Worm (Caenorhabditis elegans) whole organism, L2 larva: ENCODE data around the gene clh-5.

Experiments
- C34F6.9 ChIP-seq: fragments of 150-350 bp; optimal IDR thresholded peaks from 2 replicates; lab custom pipeline; 2014; ENCODE audit warnings: missing biosample characterization, missing genetic modification characterization
- R02D3.7 ChIP-seq: fragments of 150-350 bp; optimal IDR thresholded peaks from 2 replicates; lab custom pipeline; 2014; ENCODE audit warnings: missing biosample characterization, missing genetic modification characterization
- ZK546.5 ChIP-seq: sonication (generic microtip); optimal IDR thresholded peaks from 2 replicates; lab custom pipeline; 2017; ENCODE audit warnings: missing biosample characterization, missing genetic modification characterization
- blmp-1 ChIP-seq: sonication (generic microtip); optimal IDR thresholded peaks from 2 replicates; lab custom pipeline; 2017; ENCODE audit warnings: missing genetic modification characterization, mild to moderate bottlenecking, missing compliant biosample characterization, antibody characterized with exemption, moderate library complexity; ENCODE audit not compliant: insufficient read depth
- ceh-16 ChIP-seq: fragments of 150-350 bp; optimal IDR thresholded peaks from 2 replicates; lab custom pipeline; 2014; ENCODE audit warnings: missing biosample characterization, missing genetic modification characterization
- ceh-82 ChIP-seq: fragments of 150-350 bp; optimal IDR thresholded peaks from 2 replicates; lab custom pipeline; 2014; ENCODE audit warnings: missing biosample characterization, missing genetic modification characterization
- dmd-4 ChIP-seq: sonication (generic microtip); optimal IDR thresholded peaks from 2 replicates; lab custom pipeline; 2017; ENCODE audit warnings: missing biosample characterization, missing genetic modification characterization
- egl-27 ChIP-seq: sonication (generic microtip); optimal IDR thresholded peaks from 3 replicates; lab custom pipeline; 2017; ENCODE audit warnings: missing biosample characterization, missing genetic modification reagents, missing genetic modification characterization
- elt-1 ChIP-seq: fragments of 150-350 bp; optimal IDR thresholded peaks from 2 replicates; lab custom pipeline; 2014; ENCODE audit warnings: missing biosample characterization, missing genetic modification characterization
- elt-3 ChIP-seq: sonication (generic microtip); optimal IDR thresholded peaks from 2 replicates; lab custom pipeline; 2017; ENCODE audit warnings: missing biosample characterization, missing genetic modification characterization
- gmeb-1 ChIP-seq: fragments of 150-350 bp; optimal IDR thresholded peaks from 2 replicates; lab custom pipeline; 2014; ENCODE audit warnings: missing biosample characterization, missing genetic modification characterization
- lin-39 ChIP-seq: fragments of 150-350 bp; optimal IDR thresholded peaks from 2 replicates; lab custom pipeline; 2014; ENCODE audit warnings: missing biosample characterization, missing genetic modification reagents, missing genetic modification characterization
- lsy-2 ChIP-seq, 2 experiments: fragments of 150-350 bp in 1 of 2; sonication (generic microtip) in 1 of 2; optimal IDR thresholded peaks; 2 replicates each; lab custom pipeline; 2014 to 2017; ENCODE audit warnings: missing biosample characterization in 2 of 2, missing genetic modification characterization in 2 of 2
- mdl-1 ChIP-seq, 2 experiments: fragments of 150-350 bp in 1 of 2; sonication (generic microtip) in 1 of 2; optimal IDR thresholded peaks; 2 replicates each; lab custom pipeline; 2017; ENCODE audit warnings: missing biosample characterization in 2 of 2, missing genetic modification characterization in 2 of 2
- nhr-10 ChIP-seq: sonication (generic microtip); optimal IDR thresholded peaks from 2 replicates; lab custom pipeline; 2017; ENCODE audit warnings: missing biosample characterization, missing genetic modification characterization
- nhr-11 ChIP-seq: fragments of 150-350 bp; optimal IDR thresholded peaks from 2 replicates; lab custom pipeline; 2014; ENCODE audit warnings: missing biosample characterization, missing genetic modification characterization
- nhr-12 ChIP-seq: fragments of 150-350 bp; optimal IDR thresholded peaks from 2 replicates; lab custom pipeline; 2014; ENCODE audit warnings: missing biosample characterization, missing genetic modification characterization
- nhr-21 ChIP-seq: fragments of 150-350 bp; optimal IDR thresholded peaks from 2 replicates; lab custom pipeline; 2014; ENCODE audit warnings: missing biosample characterization, missing genetic modification characterization
- nhr-23 ChIP-seq: fragments of 150-350 bp; optimal IDR thresholded peaks from 2 replicates; lab custom pipeline; 2014; ENCODE audit warnings: missing biosample characterization, missing genetic modification reagents, missing genetic modification characterization
- nhr-237 ChIP-seq: fragments of 150-350 bp; optimal IDR thresholded peaks from 2 replicates; lab custom pipeline; 2014; ENCODE audit warnings: missing biosample characterization, missing genetic modification characterization
- nhr-6 ChIP-seq: fragments of 150-350 bp; optimal IDR thresholded peaks from 2 replicates; lab custom pipeline; 2014; ENCODE audit warnings: missing biosample characterization, missing genetic modification characterization
- nhr-77 ChIP-seq: fragments of 150-350 bp; optimal IDR thresholded peaks from 2 replicates; lab custom pipeline; 2014; ENCODE audit warnings: missing biosample characterization, missing genetic modification characterization
- peb-1 ChIP-seq: fragments of 150-350 bp; optimal IDR thresholded peaks from 2 replicates; lab custom pipeline; 2014; ENCODE audit warnings: missing biosample characterization, missing genetic modification characterization
- sem-4 ChIP-seq: fragments of 150-350 bp; optimal IDR thresholded peaks from 2 replicates; lab custom pipeline; 2014; ENCODE audit warnings: missing biosample characterization, missing genetic modification reagents, missing genetic modification characterization
- sma-3 ChIP-seq: sonication (generic microtip); optimal IDR thresholded peaks from 2 replicates; lab custom pipeline; 2016; ENCODE audit warnings: missing genetic modification reagents, missing genetic modification characterization, missing compliant biosample characterization
- sma-9 ChIP-seq, 2 experiments: fragments of 150-350 bp in 1 of 2; sonication (generic microtip) in 1 of 2; optimal IDR thresholded peaks; 2 replicates each; lab custom pipeline; 2014 to 2016; ENCODE audit warnings: missing genetic modification characterization in 2 of 2, mild to moderate bottlenecking in 1 of 2, missing biosample characterization in 1 of 2, missing compliant biosample characterization in 1 of 2, missing genetic modification reagents in 1 of 2, moderate library complexity in 1 of 2
- snpc-4 ChIP-seq: fragments of 150-350 bp; optimal IDR thresholded peaks from 2 replicates; lab custom pipeline; 2014; ENCODE audit warnings: missing biosample characterization, missing genetic modification characterization
- unc-39 ChIP-seq: fragments of 150-350 bp; optimal IDR thresholded peaks from 2 replicates; lab custom pipeline; 2014; ENCODE audit warnings: missing biosample characterization, missing genetic modification characterization
- unc-55 ChIP-seq: fragments of 150-350 bp; sonication (generic microtip); optimal IDR thresholded peaks from 3 replicates; lab custom pipeline; 2014; ENCODE audit warnings: missing biosample characterization, missing genetic modification reagents, missing genetic modification characterization
- ztf-1 ChIP-seq: fragments of 200-800 bp; sonication (Bioruptor generic); conservative IDR thresholded peaks from 2 replicates; pipeline ENCODE4 v1.3.6; 2022; ENCODE audit warnings: missing genetic modification characterization, missing compliant biosample characterization
- ztf-4 ChIP-seq: fragments of 150-350 bp; optimal IDR thresholded peaks from 2 replicates; lab custom pipeline; 2014; ENCODE audit warnings: missing biosample characterization, missing genetic modification characterization

The clh-5 gene

DNA sequence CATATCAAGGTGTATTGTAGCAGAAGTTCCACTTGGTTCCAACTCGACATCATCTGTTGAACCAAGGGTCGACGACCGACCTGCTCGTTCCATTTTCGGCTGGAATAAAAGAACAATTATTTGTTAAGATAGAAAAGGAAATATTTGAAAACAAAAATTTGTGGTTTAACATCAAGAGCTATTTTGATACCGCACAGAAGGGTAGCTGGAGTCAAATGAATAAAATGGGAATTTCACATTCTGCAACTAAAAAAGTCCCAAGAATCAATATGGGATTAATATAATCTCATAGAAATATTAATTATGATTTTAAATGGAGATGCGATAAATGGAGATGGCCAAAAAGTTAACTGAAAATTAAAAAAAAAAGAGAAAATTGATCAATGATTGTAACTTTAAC, at the start of gene clh-5:
Gene clh-5, minus strand, starts transcription at position 101 of the 400 bp plus-strand sequence.
- TF ChIP-seq sma-3 (GFP tag; lab: Kevin White, UChicago): no peak
- TF ChIP-seq sma-9 (GFP tag; optimal IDR thresholded peaks at IDR 0.05; lab: Kevin White, UChicago): no peak
- no peak for TF ChIP-seq sma-9 (tag; optimal IDR thresholded peaks at IDR 0.05; lab: Kevin White, UChicago)

DNA sequence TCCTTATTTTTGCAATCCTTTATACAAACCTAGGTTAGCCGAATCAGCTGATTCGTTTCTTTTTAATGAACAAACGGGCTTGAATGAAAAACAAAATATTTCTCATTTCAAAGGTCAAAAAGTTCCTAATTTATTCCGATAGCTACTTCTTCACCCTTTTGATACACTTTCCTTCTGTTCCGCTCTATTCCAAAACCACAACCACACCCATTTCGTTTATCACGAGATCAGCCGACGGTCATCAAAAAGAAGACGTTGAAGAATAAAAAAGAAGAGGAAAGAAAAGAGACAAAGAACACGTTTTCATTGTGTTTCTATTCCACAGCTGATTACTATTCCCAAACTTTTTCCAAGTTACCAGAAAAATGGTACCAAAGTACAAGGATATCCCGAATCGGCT, 49.7 kb upstream of the clh-5 start:
- TF ChIP-seq gmeb-1 (tag; lab: Kevin White, UChicago) (no peak), mdl-1 (tag; optimal IDR thresholded peaks at IDR 0.05; lab: Kevin White, UChicago) (no peak), peb-1 (tag; lab: Kevin White, UChicago) (no peak), ztf-1 (no peak), R02D3.7 (tag; lab: Kevin White, UChicago) (no peak)

DNA sequence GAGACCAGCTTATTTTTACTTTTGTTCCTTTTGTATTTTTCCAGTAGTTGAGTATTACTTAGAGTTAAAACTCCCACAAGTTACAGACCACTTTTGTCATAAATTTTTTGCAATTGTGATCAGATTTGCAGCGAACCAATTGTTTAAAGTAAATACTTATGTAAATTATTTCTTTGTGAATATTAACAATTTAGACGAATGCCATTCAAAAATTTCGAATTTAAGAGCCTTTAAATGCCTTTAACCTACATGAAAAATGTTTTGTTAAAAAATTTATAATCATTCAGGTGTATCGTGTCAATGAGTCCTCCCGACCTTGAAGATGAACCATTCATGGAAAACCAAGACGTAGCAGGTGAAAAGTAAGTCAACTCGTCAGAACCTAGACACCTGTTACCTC, 47.6 kb upstream of the clh-5 start, which contains the start of gene W07A12.4:
Gene W07A12.4, plus strand, starts transcription at position 301 of the 400 bp plus-strand sequence.
- no peak for TF ChIP-seq mdl-1 (tag; optimal IDR thresholded peaks at IDR 0.05; lab: Kevin White, UChicago)
- no peak for TF ChIP-seq snpc-4 (tag; lab: Kevin White, UChicago)
- TF ChIP-seq unc-55 (GFP tag; lab: Kevin White, UChicago): no peak
- no peak for TF ChIP-seq nhr-11 (tag; lab: Kevin White, UChicago)
- no peak for TF ChIP-seq peb-1 (tag; lab: Kevin White, UChicago)
- no peak for TF ChIP-seq nhr-77
- TF ChIP-seq blmp-1 (tag; lab: Kevin White, UChicago): no peak

DNA sequence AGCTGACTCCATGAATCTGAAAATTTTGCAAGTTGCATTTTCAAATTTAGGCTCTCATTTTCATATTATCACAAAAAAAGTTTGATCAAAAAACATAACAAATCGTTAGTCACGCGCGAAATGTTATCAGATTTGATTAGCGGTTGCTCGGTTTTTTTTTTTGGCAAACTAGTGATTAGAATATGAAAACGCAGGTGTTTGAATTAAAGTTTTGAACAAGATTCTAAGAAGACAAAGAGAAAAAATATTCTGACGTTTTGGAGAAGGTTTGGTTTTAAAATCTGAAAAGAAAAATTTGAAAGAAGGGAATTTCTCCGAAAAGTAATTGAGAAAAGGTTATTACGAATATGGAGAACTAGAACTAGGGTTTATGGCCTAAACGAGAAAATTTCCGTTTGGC, 46.0 kb upstream of the clh-5 start:
- TF ChIP-seq R02D3.7 (tag; lab: Kevin White, UChicago) (no peak), unc-39 (no peak), ceh-16 (tag; lab: Kevin White, UChicago) (no peak), nhr-23 (tag; lab: Kevin White, UChicago) (no peak), nhr-237 (tag; lab: Kevin White, UChicago) (no peak), elt-1 (tag; lab: Kevin White, UChicago) (no peak), lsy-2 (tag; optimal IDR thresholded peaks at IDR 0.05; lab: Kevin White, UChicago) (no peak), sma-9 (GFP tag; optimal IDR thresholded peaks at IDR 0.05; lab: Kevin White, UChicago) (no peak), sma-9 (tag; optimal IDR thresholded peaks at IDR 0.05; lab: Kevin White, UChicago) (no peak), ceh-82 (tag; lab: Kevin White, UChicago) (no peak)

DNA sequence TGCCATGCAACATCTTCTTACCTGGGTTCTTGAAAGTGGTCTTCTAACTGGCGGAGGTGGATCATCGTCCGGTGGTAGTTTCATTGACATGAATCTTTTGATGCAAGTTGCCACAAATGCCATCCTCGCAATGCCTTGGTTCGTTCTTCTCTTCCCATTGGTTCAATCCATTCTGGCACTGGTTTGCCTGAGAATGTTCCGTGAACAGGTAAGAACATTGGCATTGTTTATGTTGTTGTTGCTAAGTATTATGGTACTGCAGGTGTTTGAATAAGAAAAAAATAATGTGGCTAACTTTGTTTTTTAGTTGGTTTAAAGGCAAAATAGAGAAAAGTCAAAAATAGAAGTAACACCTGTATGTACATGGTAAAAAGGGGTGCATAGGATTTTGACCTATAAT, 45.4 kb upstream of the clh-5 start:
- TF ChIP-seq C34F6.9: no peak
- TF ChIP-seq lin-39 (tag; lab: Kevin White, UChicago): no peak
- TF ChIP-seq ceh-16 (tag; lab: Kevin White, UChicago): no peak
- no peak for TF ChIP-seq nhr-12 (tag; lab: Kevin White, UChicago)
- TF ChIP-seq nhr-23 (tag; lab: Kevin White, UChicago): no peak
- TF ChIP-seq elt-3 (tag; lab: Kevin White, UChicago): no peak

DNA sequence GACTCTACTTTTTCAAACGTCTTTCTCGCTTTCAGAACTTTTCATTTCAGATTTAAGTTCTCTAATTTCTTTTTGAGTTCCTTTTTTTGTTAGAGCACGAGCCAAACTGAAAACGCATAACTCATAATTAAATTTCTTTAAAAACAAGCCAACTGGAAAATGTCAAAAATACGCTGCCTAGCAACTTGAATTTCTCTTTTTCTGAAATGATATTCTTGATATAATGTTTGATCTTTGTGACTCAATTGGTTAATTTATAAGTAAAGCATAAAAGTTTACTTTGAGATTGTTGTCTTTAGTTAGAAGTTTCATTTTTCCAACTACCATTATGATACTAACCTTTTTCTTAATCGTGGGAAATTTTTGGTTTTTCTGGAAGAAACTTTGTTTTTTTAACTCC, 42.7 kb upstream of the clh-5 start:
- TF ChIP-seq ZK546.5: no peak
- no peak for TF ChIP-seq sma-9 (GFP tag; optimal IDR thresholded peaks at IDR 0.05; lab: Kevin White, UChicago)
- TF ChIP-seq sma-9 (tag; optimal IDR thresholded peaks at IDR 0.05; lab: Kevin White, UChicago): no peak
- TF ChIP-seq nhr-12 (tag; lab: Kevin White, UChicago): no peak
- no peak for TF ChIP-seq gmeb-1 (tag; lab: Kevin White, UChicago)
- TF ChIP-seq snpc-4 (tag; lab: Kevin White, UChicago): no peak
- no peak for TF ChIP-seq nhr-21 (tag; lab: Kevin White, UChicago)
- TF ChIP-seq egl-27 (tag; lab: Kevin White, UChicago): no peak
- TF ChIP-seq nhr-10 (tag; lab: Kevin White, UChicago): no peak
- no peak for TF ChIP-seq ceh-16 (tag; lab: Kevin White, UChicago)
- TF ChIP-seq nhr-6: no peak
- TF ChIP-seq sem-4 (tag; lab: Kevin White, UChicago): no peak
- TF ChIP-seq sma-3 (GFP tag; lab: Kevin White, UChicago): no peak
- no peak for TF ChIP-seq peb-1 (tag; lab: Kevin White, UChicago)
- no peak for TF ChIP-seq ceh-82 (tag; lab: Kevin White, UChicago)
- no peak for TF ChIP-seq unc-55 (GFP tag; lab: Kevin White, UChicago)
- TF ChIP-seq ztf-4 (tag; lab: Kevin White, UChicago): no peak
- TF ChIP-seq dmd-4 (tag; lab: Kevin White, UChicago): no peak
- no peak for TF ChIP-seq unc-39
- no peak for TF ChIP-seq nhr-11 (tag; lab: Kevin White, UChicago)
- TF ChIP-seq R02D3.7 (tag; lab: Kevin White, UChicago): no peak
